Fruit fly (Drosophila melanogaster): ENCODE results near the gene mib2.

DNA sequence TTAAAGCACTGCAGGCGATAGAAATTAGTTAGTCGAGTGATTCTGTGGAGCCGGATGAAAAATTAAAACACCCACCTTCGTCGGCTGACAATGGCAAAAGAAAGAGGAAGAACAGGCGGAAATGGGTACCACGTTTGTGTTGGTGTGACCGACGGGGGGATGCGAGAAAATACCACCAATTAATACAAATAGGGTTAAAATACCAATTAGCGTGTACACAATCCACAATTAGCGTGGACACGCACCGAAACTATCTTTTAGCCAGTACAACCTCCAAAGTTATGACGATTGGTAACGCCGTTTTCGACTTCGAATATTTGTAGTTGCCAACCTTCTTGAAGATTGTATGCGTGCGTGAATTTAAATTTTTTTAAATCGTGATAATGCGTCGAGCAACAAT, 25.1 kb upstream of the mib2 start, which contains the start of gene RpL30:
- no peak for TF ChIP-seq D1 (tag; optimal IDR thresholded peaks at IDR 0.05)
- peak; percentile 76 for TF ChIP-seq gl (tag; optimal IDR thresholded peaks at IDR 0.05)
- peak; percentile 66 for TF ChIP-seq CG8159 (tag; optimal IDR thresholded peaks at IDR 0.05)
- peak; percentile 31 for TF ChIP-seq EcR (GFP tag; optimal IDR thresholded peaks at IDR 0.05)
- peak; percentile 79 for TF ChIP-seq CG13204 (GFP tag; optimal IDR thresholded peaks at IDR 0.05)
